Worm (Caenorhabditis elegans) whole organism, early embryonic: ENCODE results near the gene ZK105.6.

ENCODE experiments used
- B0310.2 ChIP-seq: sonication (generic microtip); optimal IDR thresholded peaks from 2 replicates; lab custom pipeline; 2016; ENCODE audit warnings: mild to moderate bottlenecking, missing genetic modification characterization, missing compliant biosample characterization
- ama-1 ChIP-seq: fragments of 150-350 bp; optimal IDR thresholded peaks from 2 replicates; lab custom pipeline; 2014
- ceh-36 ChIP-seq: sonication (generic microtip); optimal IDR thresholded peaks from 2 replicates; lab custom pipeline; 2016; ENCODE audit warnings: missing genetic modification characterization, inconsistent platforms, missing compliant biosample characterization
- flt-1 ChIP-seq: fragments of 200-800 bp; sonication (Bioruptor generic); IDR thresholded peaks from 2 replicates; pipeline ENCODE4 v1.3.6; 2022; ENCODE audit warnings: missing genetic modification characterization, missing compliant biosample characterization
- hmbx-1 ChIP-seq: sonication (generic microtip); optimal IDR thresholded peaks from 2 replicates; lab custom pipeline; 2016; ENCODE audit warnings: mild to moderate bottlenecking, missing genetic modification characterization, missing compliant biosample characterization
- hnd-1 ChIP-seq: sonication (generic microtip); optimal IDR thresholded peaks from 2 replicates; lab custom pipeline; 2016; ENCODE audit warnings: missing genetic modification characterization, missing compliant biosample characterization
- scrt-1 ChIP-seq: fragments of 200-800 bp; sonication (Bioruptor generic); IDR thresholded peaks from 2 replicates; pipeline ENCODE4 v1.3.6; 2022; ENCODE audit warnings: missing genetic modification characterization, missing compliant biosample characterization
- sea-1 ChIP-seq: fragments of 200-800 bp; sonication (Bioruptor generic); conservative IDR thresholded peaks from 2 replicates; pipeline ENCODE4 v1.3.6; 2022; ENCODE audit warnings: missing genetic modification characterization, missing compliant biosample characterization
- tbx-11 ChIP-seq: fragments of 200-800 bp; sonication (Bioruptor generic); IDR thresholded peaks from 2 replicates; pipeline ENCODE4 v1.3.6; 2022; ENCODE audit warnings: missing genetic modification characterization, missing compliant biosample characterization
- tbx-37 ChIP-seq: fragments of 200-800 bp; sonication (Bioruptor generic); conservative IDR thresholded peaks from 2 replicates; pipeline ENCODE4 v1.3.6; 2022; ENCODE audit warnings: missing genetic modification reagents, missing genetic modification characterization, missing compliant biosample characterization
- tra-4 ChIP-seq: sonication (generic microtip); optimal IDR thresholded peaks from 2 replicates; lab custom pipeline; 2017; ENCODE audit warnings: missing genetic modification characterization, missing compliant biosample characterization

DNA sequence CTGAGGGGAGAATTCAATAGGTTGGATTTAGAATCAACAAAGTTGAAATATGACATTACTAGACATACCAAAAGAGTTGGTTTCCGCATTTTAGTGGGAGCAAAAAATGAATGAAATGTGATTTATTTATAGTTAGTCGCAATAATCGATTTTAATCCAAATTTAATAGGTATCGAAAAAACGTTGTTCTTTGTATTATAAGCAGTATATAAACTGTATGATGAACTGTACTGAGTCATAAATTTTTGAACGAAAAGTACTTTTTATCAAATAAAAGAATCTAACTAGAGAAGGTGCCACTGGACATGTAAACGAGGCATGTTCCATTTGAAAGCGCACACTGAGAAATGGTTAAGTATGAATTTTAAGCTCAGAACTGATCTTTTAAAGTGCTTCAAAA is 34.0 kb downstream of the ZK105.6 start, which contains the start of gene C12D5.9:
- TF ChIP-seq hnd-1 = no peak
- TF ChIP-seq tbx-37 (GFP tag; lab: Robert Waterston, UW) = no peak
- TF ChIP-seq tra-4 (tag; lab: Kevin White, UChicago) = no peak
- TF ChIP-seq B0310.2 (tag; lab: Kevin White, UChicago) = no peak
- TF ChIP-seq flt-1 (GFP tag; lab: Robert Waterston, UW) = no peak
- TF ChIP-seq tbx-11 (GFP tag; lab: Robert Waterston, UW) = no peak
- no peak for TF ChIP-seq ama-1 (lab: Kevin White, UChicago)
- TF ChIP-seq hmbx-1 = no peak
- TF ChIP-seq sea-1 = no peak
- TF ChIP-seq scrt-1 = no peak
- no peak for TF ChIP-seq ceh-36 (tag; lab: Kevin White, UChicago)
